Worm (Caenorhabditis elegans): Measurements from ENCODE around the gene Y49F6A.11.

The Y49F6A.11 gene

DNA sequence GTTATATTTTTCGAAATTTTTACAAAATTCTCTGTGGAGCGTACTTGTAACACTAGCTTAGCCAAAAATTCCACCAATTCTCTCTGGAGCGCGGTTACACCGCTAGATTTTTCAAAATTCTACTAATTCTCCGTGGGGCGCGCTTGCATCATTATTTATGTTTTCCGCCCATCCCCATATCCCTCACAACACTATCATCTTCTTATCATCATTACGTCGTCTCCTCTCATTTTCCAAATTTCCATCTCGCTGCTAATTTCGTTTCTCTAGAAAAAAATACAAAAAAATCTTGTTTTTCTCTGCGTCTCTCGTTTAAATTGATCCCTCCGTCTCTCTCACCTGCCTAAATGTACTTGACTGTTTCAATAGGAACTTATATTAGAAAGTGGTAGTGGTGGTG is 43.3 kb downstream of the Y49F6A.11 start:
- TF ChIP-seq lin-40 (tag; optimal IDR thresholded peaks at IDR 0.05), result peak; percentile 12
- no peak for TF ChIP-seq F52B5.7 (tag; optimal IDR thresholded peaks at IDR 0.05)
- TF ChIP-seq hmg-1.2 (GFP tag; IDR thresholded peaks at IDR 0.05), result peak; percentile 23; the same call in 1 of the 2 replicates
- peak; percentile 49 for TF ChIP-seq mcd-1 (GFP tag; IDR thresholded peaks at IDR 0.05)

DNA sequence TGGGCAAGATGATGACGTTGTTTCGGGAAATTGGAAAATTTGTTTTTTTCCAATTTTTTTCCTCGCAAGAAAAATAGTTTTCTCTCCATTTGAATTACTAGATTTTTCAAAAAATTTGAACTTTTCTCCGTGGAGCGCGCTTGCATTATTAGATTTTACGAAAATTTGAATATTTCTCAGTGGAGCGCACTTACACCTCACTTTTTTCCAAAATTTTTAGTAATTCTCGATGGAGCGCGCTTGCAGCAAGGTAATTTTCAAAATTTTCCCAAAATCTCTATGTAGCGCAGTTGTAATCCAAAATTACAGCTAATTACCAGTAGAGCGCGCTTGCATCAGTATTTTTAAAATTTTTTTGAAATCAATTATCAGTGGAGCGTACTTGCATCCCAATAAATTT is 43.9 kb downstream of the Y49F6A.11 start:
- no peak for TF ChIP-seq madf-8 (GFP tag; conservative IDR thresholded peaks at IDR 0.05)
- TF ChIP-seq nhr-90 (tag; optimal IDR thresholded peaks at IDR 0.05), result no peak
- no peak for TF ChIP-seq pbrm-1 (GFP tag; IDR thresholded peaks at IDR 0.05)
- TF ChIP-seq F33H1.4 (GFP tag; IDR thresholded peaks at IDR 0.05), result 0 out of 2 replicates have a peak, but pooled peaks have one; percentile 14
- TF ChIP-seq Y53F4B.3 (GFP tag; IDR thresholded peaks at IDR 0.05), result no peak
- no peak for TF ChIP-seq let-526 (GFP tag; IDR thresholded peaks at IDR 0.05)
- no peak for TF ChIP-seq hlh-12 (tag; optimal IDR thresholded peaks at IDR 0.05)
- no peak for TF ChIP-seq ama-1 (optimal IDR thresholded peaks at IDR 0.05)
- TF ChIP-seq ama-1 (GFP tag; optimal IDR thresholded peaks at IDR 0.05), result no peak
- no peak for TF ChIP-seq ztf-3 (GFP tag; optimal IDR thresholded peaks at IDR 0.05)
- no peak for TF ChIP-seq dox-1 (GFP tag; IDR thresholded peaks at IDR 0.05)
- TF ChIP-seq ztf-22 (GFP tag; optimal IDR thresholded peaks at IDR 0.05), result no peak
- TF ChIP-seq lsy-27 (tag; optimal IDR thresholded peaks at IDR 0.05; ENCODE audit: borderline replicate concordance, insufficient read depth), result no peak
- no peak for TF ChIP-seq nhr-80 (tag; optimal IDR thresholded peaks at IDR 0.05)
- TF ChIP-seq nfya-2 (GFP tag; IDR thresholded peaks at IDR 0.05), result no peak
- TF ChIP-seq F57C9.4 (tag; optimal IDR thresholded peaks at IDR 0.05), result no peak
- no peak for TF ChIP-seq unc-130 (GFP tag; optimal IDR thresholded peaks at IDR 0.05)
- TF ChIP-seq somi-1 (GFP tag; optimal IDR thresholded peaks at IDR 0.05), result no peak
- TF ChIP-seq madf-6 (GFP tag; IDR thresholded peaks at IDR 0.05), result peak; percentile 49
- no peak for TF ChIP-seq gei-17 (GFP tag; optimal IDR thresholded peaks at IDR 0.05)
- TF ChIP-seq B0019.2 (GFP tag; conservative IDR thresholded peaks at IDR 0.05), result no peak
- TF ChIP-seq ztf-18 (tag; optimal IDR thresholded peaks at IDR 0.05), result no peak
- no peak for TF ChIP-seq him-1 (tag; optimal IDR thresholded peaks at IDR 0.05)
- no peak for TF ChIP-seq B0261.1 (tag; optimal IDR thresholded peaks at IDR 0.05)
- no peak for TF ChIP-seq attf-6 (GFP tag; IDR thresholded peaks at IDR 0.05)
- no peak for TF ChIP-seq cebp-1 (GFP tag; IDR thresholded peaks at IDR 0.05)
- no peak for TF ChIP-seq cebp-1 (tag; optimal IDR thresholded peaks at IDR 0.05)
- TF ChIP-seq chd-7 (tag; optimal IDR thresholded peaks at IDR 0.05), result no peak
- no peak for TF ChIP-seq F37B4.10 (GFP tag; IDR thresholded peaks at IDR 0.05)
- no peak for TF ChIP-seq snpc-1.1 (tag; optimal IDR thresholded peaks at IDR 0.05; ENCODE audit: insufficient read depth)
- no peak for TF ChIP-seq hlh-26 (GFP tag; conservative IDR thresholded peaks at IDR 0.05)
- TF ChIP-seq egl-44 (GFP tag; IDR thresholded peaks at IDR 0.05), result no peak
- no peak for TF ChIP-seq bed-2 (GFP tag; IDR thresholded peaks at IDR 0.05)
- no peak for TF ChIP-seq B0336.3 (GFP tag; IDR thresholded peaks at IDR 0.05)
- TF ChIP-seq xnd-1 (tag; optimal IDR thresholded peaks at IDR 0.05), result peak; percentile 55
- TF ChIP-seq aptf-3 (GFP tag; IDR thresholded peaks at IDR 0.05), result no peak
- no peak for TF ChIP-seq aptf-2 (GFP tag; conservative IDR thresholded peaks at IDR 0.05)
- no peak for TF ChIP-seq dpl-1 (GFP tag; optimal IDR thresholded peaks at IDR 0.05)
- TF ChIP-seq D2030.7 (GFP tag; IDR thresholded peaks at IDR 0.05), result 0 out of 2 replicates have a peak, but pooled peaks have one; percentile 11
- no peak for TF ChIP-seq ceh-58 (GFP tag; IDR thresholded peaks at IDR 0.05)
- no peak for TF ChIP-seq die-1 (tag; optimal IDR thresholded peaks at IDR 0.05)
- TF ChIP-seq ztf-25 (GFP tag; IDR thresholded peaks at IDR 0.05), result no peak
- TF ChIP-seq lsl-1 (GFP tag; optimal IDR thresholded peaks at IDR 0.05), result peak; percentile 11
- no peak for TF ChIP-seq ekl-4 (GFP tag; IDR thresholded peaks at IDR 0.05)
- TF ChIP-seq snpc-3.4 (tag; optimal IDR thresholded peaks at IDR 0.05), result no peak
- TF ChIP-seq mcd-1 (GFP tag; IDR thresholded peaks at IDR 0.05), result peak; percentile 75

All from whole organism, young adult.